Worm (Caenorhabditis elegans) whole organism, L1 larva: Measurements from ENCODE around the gene ZK512.1.
A peak's percentile ranks its signal among the peaks of the same experiment; 100 is the strongest.

ENCODE experiments used
- C34B4.2 ChIP-seq: sonication (generic microtip); optimal IDR thresholded peaks from 2 replicates; lab custom pipeline; 2017; ENCODE audit warnings: mild to moderate bottlenecking, missing genetic modification characterization, missing compliant biosample characterization
- F16B12.6 ChIP-seq: fragments of 150-350 bp; optimal IDR thresholded peaks from 2 replicates; lab custom pipeline; 2014; ENCODE audit warnings: missing biosample characterization, missing genetic modification characterization
- aha-1 ChIP-seq: fragments of 150-350 bp; optimal IDR thresholded peaks from 2 replicates; lab custom pipeline; 2014; ENCODE audit warnings: missing biosample characterization, missing genetic modification characterization
- alr-1 ChIP-seq: fragments of 200-800 bp; sonication (Bioruptor generic); optimal IDR thresholded peaks from 2 replicates; lab custom pipeline; 2018; ENCODE audit warnings: borderline replicate concordance, mild to moderate bottlenecking, missing genetic modification characterization, missing compliant biosample characterization
- aly-2 ChIP-seq: fragments of 150-350 bp; optimal IDR thresholded peaks from 2 replicates; lab custom pipeline; 2014; ENCODE audit warnings: missing biosample characterization, missing genetic modification characterization
- blmp-1 ChIP-seq: fragments of 150-350 bp; optimal IDR thresholded peaks from 2 replicates; lab custom pipeline; 2014; ENCODE audit warnings: missing biosample characterization, missing genetic modification characterization
- ceh-8 ChIP-seq: fragments of 200-800 bp; sonication (Bioruptor generic); optimal IDR thresholded peaks from 2 replicates; lab custom pipeline; 2018; ENCODE audit warnings: mild to moderate bottlenecking, missing genetic modification characterization, moderate library complexity, missing compliant biosample characterization
- ceh-88 ChIP-seq: fragments of 200-800 bp; sonication (Bioruptor generic); IDR thresholded peaks from 2 replicates; pipeline ENCODE4 v1.3.6; 2022; ENCODE audit warnings: missing genetic modification characterization, missing compliant biosample characterization
- efl-1 ChIP-seq, 4 experiments: fragments of 150-350 bp; optimal IDR thresholded peaks in 3 of 4; peaks in 1 of 4; 1 replicate in 1 of 4; 2 replicates in 3 of 4; lab custom pipeline; 2014; ENCODE audit warnings: missing biosample characterization in 2 of 4, missing genetic modification characterization in 2 of 4, missing genetic modification reagents in 2 of 4
- efl-3 ChIP-seq: fragments of 200-800 bp; sonication (Bioruptor generic); optimal IDR thresholded peaks from 2 replicates; lab custom pipeline; 2018; ENCODE audit warnings: mild to moderate bottlenecking, missing genetic modification characterization, missing compliant biosample characterization
- fkh-8 ChIP-seq: sonication (generic microtip); optimal IDR thresholded peaks from 2 replicates; lab custom pipeline; 2016; ENCODE audit warnings: mild to moderate bottlenecking, missing genetic modification characterization, missing compliant biosample characterization
- fos-1 ChIP-seq: fragments of 150-350 bp; optimal IDR thresholded peaks from 2 replicates; lab custom pipeline; 2014; ENCODE audit warnings: missing biosample characterization, missing genetic modification characterization
- irx-1 ChIP-seq: sonication (generic microtip); optimal IDR thresholded peaks from 2 replicates; lab custom pipeline; 2016; ENCODE audit warnings: missing genetic modification characterization, missing compliant biosample characterization
- lin-14 ChIP-seq: fragments of 200-800 bp; sonication (Bioruptor generic); optimal IDR thresholded peaks from 2 replicates; lab custom pipeline; 2018; ENCODE audit warnings: mild to moderate bottlenecking, missing genetic modification characterization, moderate library complexity, missing compliant biosample characterization
- lin-15B ChIP-seq: fragments of 150-350 bp; sonication (generic microtip); optimal IDR thresholded peaks from 3 replicates; lab custom pipeline; 2014; ENCODE audit warnings: missing biosample characterization, missing genetic modification characterization
- lin-35 ChIP-seq, 2 experiments: fragments of 150-350 bp; optimal IDR thresholded peaks; 2 replicates each; lab custom pipeline; 2014; ENCODE audit warnings: missing biosample characterization in 2 of 2, missing genetic modification characterization in 2 of 2, missing genetic modification reagents in 2 of 2
- mab-9 ChIP-seq: fragments of 200-800 bp; sonication (Bioruptor generic); IDR thresholded peaks from 2 replicates; pipeline ENCODE4 v1.3.6; 2022; ENCODE audit warnings: missing genetic modification reagents, missing genetic modification characterization, missing compliant biosample characterization
- nhr-12 ChIP-seq: sonication (generic microtip); optimal IDR thresholded peaks from 2 replicates; lab custom pipeline; 2017; ENCODE audit warnings: missing biosample characterization, missing genetic modification characterization
- nhr-19 ChIP-seq: fragments of 200-800 bp; sonication (Bioruptor generic); conservative IDR thresholded peaks from 2 replicates; pipeline ENCODE4 v1.3.6; 2022; ENCODE audit warnings: missing genetic modification characterization, missing compliant biosample characterization
- nhr-20 ChIP-seq: sonication (generic microtip); optimal IDR thresholded peaks from 2 replicates; lab custom pipeline; 2016; ENCODE audit warnings: mild to moderate bottlenecking, missing genetic modification characterization, missing compliant biosample characterization
- nhr-28 ChIP-seq: fragments of 150-350 bp; optimal IDR thresholded peaks from 2 replicates; lab custom pipeline; 2014; ENCODE audit warnings: missing biosample characterization, missing genetic modification characterization
- nhr-84 ChIP-seq: sonication (generic microtip); optimal IDR thresholded peaks from 2 replicates; lab custom pipeline; 2017; ENCODE audit warnings: missing biosample characterization, missing genetic modification characterization
- nhr-90 ChIP-seq: sonication (generic microtip); optimal IDR thresholded peaks from 2 replicates; lab custom pipeline; 2016; ENCODE audit warnings: mild to moderate bottlenecking, missing genetic modification characterization, missing compliant biosample characterization; ENCODE audit not compliant: poor library complexity
- pax-3 ChIP-seq: fragments of 200-800 bp; sonication (Bioruptor generic); optimal IDR thresholded peaks from 2 replicates; lab custom pipeline; 2018; ENCODE audit warnings: mild to moderate bottlenecking, missing genetic modification characterization, moderate library complexity, missing compliant biosample characterization
- snpc-4 ChIP-seq: fragments of 150-350 bp; optimal IDR thresholded peaks from 2 replicates; lab custom pipeline; 2014; ENCODE audit warnings: missing biosample characterization, missing genetic modification characterization
- sox-4 ChIP-seq: sonication (generic microtip); optimal IDR thresholded peaks from 2 replicates; lab custom pipeline; 2016; ENCODE audit warnings: missing genetic modification characterization, missing compliant biosample characterization
- tbx-2 ChIP-seq: sonication (generic microtip); optimal IDR thresholded peaks from 2 replicates; lab custom pipeline; 2016; ENCODE audit warnings: missing genetic modification characterization, missing compliant biosample characterization
- tlp-1 ChIP-seq: fragments of 150-350 bp; optimal IDR thresholded peaks from 2 replicates; lab custom pipeline; 2014; ENCODE audit warnings: missing biosample characterization, missing genetic modification characterization
- unc-30 ChIP-seq: sonication (generic microtip); optimal IDR thresholded peaks from 2 replicates; lab custom pipeline; 2017; ENCODE audit warnings: missing biosample characterization, missing genetic modification characterization
- unc-86 ChIP-seq: sonication (generic microtip); optimal IDR thresholded peaks from 2 replicates; lab custom pipeline; 2016; ENCODE audit warnings: missing genetic modification characterization, missing compliant biosample characterization
- unc-98 ChIP-seq: fragments of 200-800 bp; sonication (Bioruptor generic); IDR thresholded peaks from 2 replicates; pipeline ENCODE4 v1.3.6; 2022; ENCODE audit warnings: missing genetic modification characterization, missing compliant biosample characterization
- xbp-1 ChIP-seq: sonication (generic microtip); optimal IDR thresholded peaks from 2 replicates; lab custom pipeline; 2016; ENCODE audit warnings: missing genetic modification characterization, missing compliant biosample characterization
- zag-1 ChIP-seq: fragments of 150-350 bp; optimal IDR thresholded peaks from 2 replicates; lab custom pipeline; 2014; ENCODE audit warnings: missing biosample characterization, missing genetic modification characterization

The ZK512.1 gene

ce11 chrIII:9114649-9115048, at the start of gene ZK512.1:
Gene ZK512.1, plus strand, starts transcription at chrIII:9114949.
- TF ChIP-seq efl-1 (optimal IDR thresholded peaks at IDR 0.05; lab: Kevin White, UChicago) (no peak), efl-1 (GFP tag; optimal IDR thresholded peaks at IDR 0.05 in 1 of 2; lab: Kevin White, UChicago) (peak in 1 of 2 experiments; percentile 65), unc-30 (tag; lab: Kevin White, UChicago) (no peak)

- TF ChIP-seq zag-1 (tag; lab: Kevin White, UChicago), result no peak
- no peak for TF ChIP-seq nhr-20
- no peak for TF ChIP-seq nhr-12
- no peak for TF ChIP-seq lin-14
- TF ChIP-seq fos-1, result no peak
- no peak for TF ChIP-seq unc-86 (tag; lab: Kevin White, UChicago)
- no peak for TF ChIP-seq nhr-19 (GFP tag; lab: Robert Waterston, UW)
- TF ChIP-seq pax-3 (tag; lab: Kevin White, UChicago), result no peak
- TF ChIP-seq aly-2 (tag; lab: Kevin White, UChicago), result no peak
- no peak for TF ChIP-seq sox-4
- no peak for TF ChIP-seq nhr-84
- no peak for TF ChIP-seq lin-35 (GFP tag; optimal IDR thresholded peaks at IDR 0.05; lab: Kevin White, UChicago)
- TF ChIP-seq ceh-8, result no peak
- no peak for TF ChIP-seq tbx-2 (tag; lab: Kevin White, UChicago)
- no peak for TF ChIP-seq nhr-28 (tag; lab: Kevin White, UChicago)
Measured at ce11 chrIII:9069712-9070111, 45.0 kb upstream of the ZK512.1 start.

ce11 chrIII:9071372-9071771, 43.4 kb upstream of the ZK512.1 start, which contains the start of gene lin-12:
Gene lin-12, minus strand, starts transcription at chrIII:9071472.
- TF ChIP-seq efl-1 (optimal IDR thresholded peaks at IDR 0.05; lab: Kevin White, UChicago) (no peak), efl-1 (GFP tag; optimal IDR thresholded peaks at IDR 0.05 in 1 of 2; lab: Kevin White, UChicago) (peak in 1 of 2 experiments; percentile 64), tlp-1 (tag; lab: Kevin White, UChicago) (no peak), xbp-1 (tag; lab: Kevin White, UChicago) (no peak), aha-1 (tag; lab: Kevin White, UChicago) (no peak), unc-98 (no peak), lin-35 (GFP tag; optimal IDR thresholded peaks at IDR 0.05; lab: Kevin White, UChicago) (no peak), nhr-19 (GFP tag; lab: Robert Waterston, UW) (no peak), ceh-88 (GFP tag; lab: Robert Waterston, UW) (no peak)

ce11 chrIII:9072704-9073103, 42.0 kb upstream of the ZK512.1 start:
- TF ChIP-seq snpc-4 (tag; lab: Kevin White, UChicago), result no peak
- TF ChIP-seq irx-1, result no peak
- no peak for TF ChIP-seq nhr-19 (GFP tag; lab: Robert Waterston, UW)

- TF ChIP-seq efl-3 (GFP tag; lab: Kevin White, UChicago) (no peak), aly-2 (tag; lab: Kevin White, UChicago) (no peak), F16B12.6 (tag; lab: Kevin White, UChicago) (no peak), nhr-19 (GFP tag; lab: Robert Waterston, UW) (no peak), zag-1 (tag; lab: Kevin White, UChicago) (no peak), nhr-28 (tag; lab: Kevin White, UChicago) (no peak), C34B4.2 (tag; lab: Kevin White, UChicago) (no peak), alr-1 (tag; lab: Kevin White, UChicago) (no peak), lin-15B (tag; lab: Kevin White, UChicago) (no peak), blmp-1 (tag; lab: Kevin White, UChicago) (no peak), mab-9 (GFP tag; lab: Robert Waterston, UW) (no peak), nhr-90 (no peak), fkh-8 (tag; lab: Kevin White, UChicago) (no peak)
Measured at ce11 chrIII:9075539-9075938, 39.2 kb upstream of the ZK512.1 start, which contains the start of gene F02A9.7. Gene F02A9.7, minus strand, starts transcription at chrIII:9075639.
